Worm (Caenorhabditis elegans) whole organism, L2 larva: ENCODE results near the gene ncs-1.

Source experiments
- C34F6.9 ChIP-seq: fragments of 150-350 bp; optimal IDR thresholded peaks from 2 replicates; lab custom pipeline; 2014; ENCODE audit warnings: missing biosample characterization, missing genetic modification characterization
- F13H6.1 ChIP-seq: sonication (generic microtip); optimal IDR thresholded peaks from 2 replicates; lab custom pipeline; 2016; ENCODE audit warnings: missing genetic modification characterization, missing compliant biosample characterization
- R02D3.7 ChIP-seq: fragments of 150-350 bp; optimal IDR thresholded peaks from 2 replicates; lab custom pipeline; 2014; ENCODE audit warnings: missing biosample characterization, missing genetic modification characterization
- Y55F3AM.14 ChIP-seq: fragments of 200-800 bp; sonication (Bioruptor generic); optimal IDR thresholded peaks from 2 replicates; lab custom pipeline; 2018; ENCODE audit warnings: mild to moderate bottlenecking, missing genetic modification characterization, missing compliant biosample characterization
- alr-1 ChIP-seq: fragments of 150-350 bp; optimal IDR thresholded peaks from 2 replicates; lab custom pipeline; 2014; ENCODE audit warnings: missing biosample characterization, missing genetic modification characterization
- aly-2 ChIP-seq: fragments of 150-350 bp; optimal IDR thresholded peaks from 2 replicates; lab custom pipeline; 2014; ENCODE audit warnings: missing biosample characterization, missing genetic modification characterization
- ama-1 ChIP-seq: fragments of 150-350 bp; optimal IDR thresholded peaks from 2 replicates; lab custom pipeline; 2018; ENCODE audit warnings: inconsistent platforms
- blmp-1 ChIP-seq: sonication (generic microtip); optimal IDR thresholded peaks from 2 replicates; lab custom pipeline; 2017; ENCODE audit warnings: missing genetic modification characterization, mild to moderate bottlenecking, missing compliant biosample characterization, antibody characterized with exemption, moderate library complexity; ENCODE audit not compliant: insufficient read depth
- ceh-16 ChIP-seq: fragments of 150-350 bp; optimal IDR thresholded peaks from 2 replicates; lab custom pipeline; 2014; ENCODE audit warnings: missing biosample characterization, missing genetic modification characterization
- crh-2 ChIP-seq: sonication (generic microtip); optimal IDR thresholded peaks from 2 replicates; lab custom pipeline; 2017; ENCODE audit warnings: missing biosample characterization, missing genetic modification characterization
- dmd-4 ChIP-seq: sonication (generic microtip); optimal IDR thresholded peaks from 2 replicates; lab custom pipeline; 2017; ENCODE audit warnings: missing biosample characterization, missing genetic modification characterization
- egl-27 ChIP-seq: sonication (generic microtip); optimal IDR thresholded peaks from 3 replicates; lab custom pipeline; 2017; ENCODE audit warnings: missing biosample characterization, missing genetic modification reagents, missing genetic modification characterization
- elt-1 ChIP-seq: fragments of 150-350 bp; optimal IDR thresholded peaks from 2 replicates; lab custom pipeline; 2014; ENCODE audit warnings: missing biosample characterization, missing genetic modification characterization
- fos-1 ChIP-seq: fragments of 150-350 bp; optimal IDR thresholded peaks from 2 replicates; lab custom pipeline; 2014; ENCODE audit warnings: missing biosample characterization, missing genetic modification characterization
- gmeb-1 ChIP-seq: fragments of 150-350 bp; optimal IDR thresholded peaks from 2 replicates; lab custom pipeline; 2014; ENCODE audit warnings: missing biosample characterization, missing genetic modification characterization
- lin-13 ChIP-seq: fragments of 150-350 bp; optimal IDR thresholded peaks from 2 replicates; lab custom pipeline; 2014; ENCODE audit warnings: missing biosample characterization, missing genetic modification reagents, missing genetic modification characterization
- lsy-2 ChIP-seq, 2 experiments: fragments of 150-350 bp in 1 of 2; sonication (generic microtip) in 1 of 2; optimal IDR thresholded peaks; 2 replicates each; lab custom pipeline; 2014 to 2017; ENCODE audit warnings: missing biosample characterization in 2 of 2, missing genetic modification characterization in 2 of 2
- mab-5 ChIP-seq: fragments of 150-350 bp; optimal IDR thresholded peaks from 2 replicates; lab custom pipeline; 2014; ENCODE audit warnings: missing biosample characterization, missing genetic modification characterization
- mbf-1 ChIP-seq: sonication (generic microtip); optimal IDR thresholded peaks from 2 replicates; lab custom pipeline; 2017; ENCODE audit warnings: missing biosample characterization, missing genetic modification characterization
- mdl-1 ChIP-seq, 2 experiments: fragments of 150-350 bp in 1 of 2; sonication (generic microtip) in 1 of 2; optimal IDR thresholded peaks; 2 replicates each; lab custom pipeline; 2017; ENCODE audit warnings: missing biosample characterization in 2 of 2, missing genetic modification characterization in 2 of 2
- nhr-12 ChIP-seq: fragments of 150-350 bp; optimal IDR thresholded peaks from 2 replicates; lab custom pipeline; 2014; ENCODE audit warnings: missing biosample characterization, missing genetic modification characterization
- nhr-129 ChIP-seq: fragments of 150-350 bp; optimal IDR thresholded peaks from 2 replicates; lab custom pipeline; 2014; ENCODE audit warnings: missing biosample characterization, missing genetic modification characterization
- nhr-21 ChIP-seq: fragments of 150-350 bp; optimal IDR thresholded peaks from 2 replicates; lab custom pipeline; 2014; ENCODE audit warnings: missing biosample characterization, missing genetic modification characterization
- nhr-23 ChIP-seq: fragments of 150-350 bp; optimal IDR thresholded peaks from 2 replicates; lab custom pipeline; 2014; ENCODE audit warnings: missing biosample characterization, missing genetic modification reagents, missing genetic modification characterization
- nhr-25 ChIP-seq: fragments of 150-350 bp; sonication (generic microtip); optimal IDR thresholded peaks from 3 replicates; lab custom pipeline; 2014; ENCODE audit warnings: missing biosample characterization, missing genetic modification characterization
- nhr-6 ChIP-seq: fragments of 150-350 bp; optimal IDR thresholded peaks from 2 replicates; lab custom pipeline; 2014; ENCODE audit warnings: missing biosample characterization, missing genetic modification characterization
- nhr-77 ChIP-seq: fragments of 150-350 bp; optimal IDR thresholded peaks from 2 replicates; lab custom pipeline; 2014; ENCODE audit warnings: missing biosample characterization, missing genetic modification characterization
- peb-1 ChIP-seq: fragments of 150-350 bp; optimal IDR thresholded peaks from 2 replicates; lab custom pipeline; 2014; ENCODE audit warnings: missing biosample characterization, missing genetic modification characterization
- sem-4 ChIP-seq: fragments of 150-350 bp; optimal IDR thresholded peaks from 2 replicates; lab custom pipeline; 2014; ENCODE audit warnings: missing biosample characterization, missing genetic modification reagents, missing genetic modification characterization
- sma-3 ChIP-seq: sonication (generic microtip); optimal IDR thresholded peaks from 2 replicates; lab custom pipeline; 2016; ENCODE audit warnings: missing genetic modification reagents, missing genetic modification characterization, missing compliant biosample characterization
- sma-9 ChIP-seq, 2 experiments: fragments of 150-350 bp in 1 of 2; sonication (generic microtip) in 1 of 2; optimal IDR thresholded peaks; 2 replicates each; lab custom pipeline; 2014 to 2016; ENCODE audit warnings: missing genetic modification characterization in 2 of 2, mild to moderate bottlenecking in 1 of 2, missing biosample characterization in 1 of 2, missing compliant biosample characterization in 1 of 2, missing genetic modification reagents in 1 of 2, moderate library complexity in 1 of 2
- snpc-4 ChIP-seq: fragments of 150-350 bp; optimal IDR thresholded peaks from 2 replicates; lab custom pipeline; 2014; ENCODE audit warnings: missing biosample characterization, missing genetic modification characterization
- unc-39 ChIP-seq: fragments of 150-350 bp; optimal IDR thresholded peaks from 2 replicates; lab custom pipeline; 2014; ENCODE audit warnings: missing biosample characterization, missing genetic modification characterization
- unc-62 ChIP-seq: fragments of 150-350 bp; optimal IDR thresholded peaks from 2 replicates; lab custom pipeline; 2014; ENCODE audit warnings: missing biosample characterization, missing genetic modification reagents, missing genetic modification characterization
- ztf-4 ChIP-seq: fragments of 150-350 bp; optimal IDR thresholded peaks from 2 replicates; lab custom pipeline; 2014; ENCODE audit warnings: missing biosample characterization, missing genetic modification characterization

Gene ncs-1

DNA sequence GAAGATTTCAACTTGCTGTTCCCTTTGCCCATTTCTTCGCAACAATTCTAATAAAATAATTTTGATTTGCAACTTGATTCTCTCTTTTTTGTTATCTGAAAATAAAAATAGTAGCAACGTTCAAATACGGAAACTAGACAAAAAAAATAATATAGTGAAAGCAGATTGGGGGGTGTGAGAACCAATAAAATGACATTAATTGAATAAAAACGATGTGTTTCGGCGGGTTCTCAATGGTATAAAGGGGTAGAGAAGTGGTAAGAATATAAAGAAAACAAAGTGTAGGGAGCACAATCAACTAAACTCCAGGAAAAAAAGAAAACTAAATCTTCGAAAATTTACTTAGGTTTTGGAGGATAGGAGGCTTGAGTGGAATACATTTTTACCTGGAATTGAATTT lies at the start of gene ncs-1:
TSS of gene ncs-1 (minus strand) at position 101 of the 400 bp plus-strand sequence.
- TF ChIP-seq blmp-1 (tag; lab: Kevin White, UChicago), result no peak
- no peak for TF ChIP-seq gmeb-1 (tag; lab: Kevin White, UChicago)
- TF ChIP-seq dmd-4 (tag; lab: Kevin White, UChicago), result no peak
- TF ChIP-seq sem-4 (tag; lab: Kevin White, UChicago), result no peak
- TF ChIP-seq peb-1 (tag; lab: Kevin White, UChicago), result no peak
- TF ChIP-seq mab-5 (tag; lab: Kevin White, UChicago), result no peak

DNA sequence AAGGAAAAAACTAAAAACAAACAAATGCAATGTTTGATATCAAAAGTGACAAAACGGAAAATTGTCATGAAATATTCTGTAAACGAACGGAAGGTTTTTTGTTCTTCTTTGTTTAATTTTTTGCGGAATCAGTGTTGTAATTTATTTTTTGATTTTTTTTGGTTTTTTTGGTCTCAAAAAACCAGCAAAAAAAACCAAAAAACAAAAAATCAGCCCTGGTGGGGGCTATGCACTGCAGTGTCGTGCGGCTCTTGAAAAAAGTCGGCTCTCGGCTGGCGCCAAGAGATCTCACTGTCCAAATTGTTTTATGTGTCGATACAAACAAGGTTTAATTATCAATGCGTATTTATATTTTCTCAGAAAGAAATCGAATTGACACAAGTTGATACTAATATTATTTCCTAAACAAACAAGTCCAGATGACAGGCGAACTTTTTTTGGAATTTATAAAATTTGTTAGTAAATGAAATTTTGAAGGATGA lies 49.4 kb upstream of the ncs-1 start:
- TF ChIP-seq unc-39 (tag; lab: Kevin White, UChicago) (no peak), nhr-25 (peak; percentile 37), nhr-12 (tag; lab: Kevin White, UChicago) (no peak), snpc-4 (tag; lab: Kevin White, UChicago) (no peak), mbf-1 (tag; lab: Kevin White, UChicago) (no peak), Y55F3AM.14 (GFP tag; lab: Kevin White, UChicago) (peak; percentile 51), sma-9 (GFP tag; optimal IDR thresholded peaks at IDR 0.05; lab: Kevin White, UChicago) (peak; percentile 35), sma-9 (tag; optimal IDR thresholded peaks at IDR 0.05; lab: Kevin White, UChicago) (no peak), crh-2 (tag; lab: Kevin White, UChicago) (peak; percentile 18), alr-1 (no peak), ama-1 (lab: Kevin White, UChicago) (peak; percentile 90), sma-3 (GFP tag; lab: Kevin White, UChicago) (peak; percentile 55), egl-27 (tag; lab: Kevin White, UChicago) (no peak), lin-13 (peak; percentile 16), ceh-16 (tag; lab: Kevin White, UChicago) (no peak), elt-1 (tag; lab: Kevin White, UChicago) (no peak), R02D3.7 (tag; lab: Kevin White, UChicago) (no peak), gmeb-1 (tag; lab: Kevin White, UChicago) (peak; percentile 55), lsy-2 (tag; optimal IDR thresholded peaks at IDR 0.05; lab: Kevin White, UChicago) (peak in 1 of 2 experiments; percentile 23), mab-5 (tag; lab: Kevin White, UChicago) (no peak)

DNA sequence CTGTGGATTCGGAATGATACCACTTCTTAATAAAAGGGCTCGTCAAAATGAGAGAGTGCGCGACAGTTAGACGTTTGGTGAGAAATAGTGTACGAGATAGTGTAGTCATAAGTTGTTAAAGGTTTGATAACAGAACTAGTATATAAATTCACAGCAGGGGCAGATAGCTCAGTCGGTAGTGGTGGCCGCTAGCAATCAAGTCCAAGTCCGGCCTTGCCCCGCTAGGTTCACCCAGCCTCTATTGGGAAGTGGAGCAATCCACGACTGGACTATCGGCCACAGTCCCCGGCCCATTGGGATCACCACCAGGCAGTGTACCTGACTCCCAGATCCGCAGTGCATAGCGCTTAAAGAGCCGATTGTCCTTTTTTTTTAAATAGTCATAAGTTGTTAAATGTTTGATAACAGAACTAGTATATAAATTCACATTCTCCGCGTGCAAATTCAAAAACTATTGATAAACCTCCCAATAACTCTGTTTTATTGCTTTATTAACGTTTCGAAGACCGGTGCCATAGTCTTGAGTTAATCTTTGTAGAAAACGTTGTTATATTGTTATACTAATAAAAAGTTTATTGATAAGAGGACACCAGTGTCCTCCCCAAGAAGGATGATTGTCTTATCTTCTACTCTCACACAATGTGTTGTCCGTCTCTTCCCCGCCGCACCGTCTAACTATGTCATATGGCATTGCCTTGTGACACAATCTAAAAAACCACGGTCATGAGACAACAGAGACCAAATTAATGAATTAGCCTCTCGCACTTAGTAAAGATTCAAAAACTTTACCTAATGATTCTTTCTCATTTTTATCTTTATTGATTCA lies 47.8 kb upstream of the ncs-1 start:
- TF ChIP-seq egl-27 (tag; lab: Kevin White, UChicago) (peak; percentile 37), blmp-1 (tag; lab: Kevin White, UChicago) (peak; percentile 20), nhr-25 (peak; percentile 72), nhr-6 (peak; percentile 38), sem-4 (tag; lab: Kevin White, UChicago) (no peak), nhr-21 (tag; lab: Kevin White, UChicago) (peak; percentile 80), F13H6.1 (peak; percentile 49), ama-1 (lab: Kevin White, UChicago) (peak; percentile 28), gmeb-1 (tag; lab: Kevin White, UChicago) (peak; percentile 72), mdl-1 (tag; optimal IDR thresholded peaks at IDR 0.05; lab: Kevin White, UChicago) (no peak), sma-3 (GFP tag; lab: Kevin White, UChicago) (peak; percentile 77), ztf-4 (no peak), R02D3.7 (tag; lab: Kevin White, UChicago) (no peak), mbf-1 (tag; lab: Kevin White, UChicago) (no peak), C34F6.9 (peak; percentile 23), nhr-23 (tag; lab: Kevin White, UChicago) (no peak), ceh-16 (tag; lab: Kevin White, UChicago) (no peak), nhr-129 (tag; lab: Kevin White, UChicago) (peak; percentile 70), lsy-2 (tag; optimal IDR thresholded peaks at IDR 0.05; lab: Kevin White, UChicago) (peak in 1 of 2 experiments; percentile 8), unc-62 (GFP tag; lab: Kevin White, UChicago) (no peak), crh-2 (tag; lab: Kevin White, UChicago) (peak; percentile 79), nhr-77 (no peak), peb-1 (tag; lab: Kevin White, UChicago) (no peak), aly-2 (tag; lab: Kevin White, UChicago) (no peak), sma-9 (GFP tag; optimal IDR thresholded peaks at IDR 0.05; lab: Kevin White, UChicago) (peak; percentile 70), sma-9 (tag; optimal IDR thresholded peaks at IDR 0.05; lab: Kevin White, UChicago) (no peak), fos-1 (tag; lab: Kevin White, UChicago) (peak; percentile 73)
- TF ChIP-seq, all 48 proteins: peak for 15
